Fruit fly (Drosophila melanogaster) whole organism, prepupa: Measurements from ENCODE around the gene Taf9.

Experiments
- Blimp-1 ChIP-seq: fragments of 200-800 bp; sonication (Bioruptor generic); optimal IDR thresholded peaks from 3 replicates; lab custom pipeline; 2017; ENCODE audit warnings: missing biosample characterization, missing genetic modification characterization, mild to moderate bottlenecking, moderate library complexity, missing genetic modification reagents
- CG10669 ChIP-seq: fragments of 200-800 bp; sonication (Bioruptor generic); optimal IDR thresholded peaks from 3 replicates; lab custom pipeline; 2018; ENCODE audit warnings: missing biosample characterization, mild to moderate bottlenecking, missing genetic modification characterization, moderate library complexity
- CG11294 ChIP-seq: fragments of 200-800 bp; sonication (Bioruptor generic); IDR thresholded peaks from 2 replicates; pipeline ENCODE4 v1.3.6; 2022; ENCODE audit warnings: missing biosample characterization, missing genetic modification characterization
- CG11762 ChIP-seq: fragments of 200-800 bp; sonication (Bioruptor generic); optimal IDR thresholded peaks from 3 replicates; lab custom pipeline; 2016; ENCODE audit warnings: missing biosample characterization, missing genetic modification characterization; ENCODE audit not compliant: insufficient read depth
- CG11902 ChIP-seq: fragments of 200-800 bp; sonication (Bioruptor generic); optimal IDR thresholded peaks from 3 replicates; lab custom pipeline; 2016; ENCODE audit warnings: missing biosample characterization, missing genetic modification characterization
- CG15336 ChIP-seq: fragments of 200-800 bp; sonication (Bioruptor generic); IDR thresholded peaks from 2 replicates; pipeline ENCODE4 v1.3.6; 2022; ENCODE audit warnings: missing biosample characterization, missing genetic modification characterization
- CG1621 ChIP-seq: fragments of 200-800 bp; sonication (Bioruptor generic); optimal IDR thresholded peaks from 3 replicates; lab custom pipeline; 2018; ENCODE audit warnings: missing biosample characterization, mild to moderate bottlenecking, missing genetic modification characterization
- CG16779 ChIP-seq: fragments of 200-800 bp; sonication (Bioruptor generic); optimal IDR thresholded peaks from 3 replicates; lab custom pipeline; 2017; ENCODE audit warnings: missing biosample characterization, mild to moderate bottlenecking, missing genetic modification characterization
- CG3032 ChIP-seq: fragments of 200-800 bp; optimal IDR thresholded peaks from 2 replicates; lab custom pipeline; 2019; ENCODE audit warnings: missing biosample characterization, mild to moderate bottlenecking, missing genetic modification characterization, moderate library complexity
- CG31627 ChIP-seq: fragments of 200-800 bp; sonication (Bioruptor generic); optimal IDR thresholded peaks from 3 replicates; lab custom pipeline; 2016; ENCODE audit warnings: missing biosample characterization, missing genetic modification characterization
- CG32006 ChIP-seq: fragments of 200-800 bp; sonication (Bioruptor generic); optimal IDR thresholded peaks from 3 replicates; lab custom pipeline; 2017; ENCODE audit warnings: missing biosample characterization, mild to moderate bottlenecking, missing genetic modification characterization
- CG34406 ChIP-seq: fragments of 200-800 bp; sonication (Bioruptor generic); optimal IDR thresholded peaks from 3 replicates; lab custom pipeline; 2016; ENCODE audit warnings: missing biosample characterization, missing genetic modification characterization
- CG3919 ChIP-seq: fragments of 200-800 bp; sonication (Bioruptor generic); optimal IDR thresholded peaks from 3 replicates; lab custom pipeline; 2016; ENCODE audit warnings: missing biosample characterization, missing genetic modification characterization
- CG6163 ChIP-seq: fragments of 200-800 bp; sonication (Bioruptor generic); IDR thresholded peaks from 3 replicates; pipeline ENCODE4 v1.3.6; 2022; ENCODE audit warnings: missing biosample characterization, missing genetic modification characterization
- CG6276 ChIP-seq: fragments of 200-800 bp; sonication (Bioruptor generic); optimal IDR thresholded peaks from 2 replicates; lab custom pipeline; 2017; ENCODE audit warnings: missing biosample characterization, mild to moderate bottlenecking, missing genetic modification characterization
- CG6792 ChIP-seq: fragments of 200-800 bp; sonication (Bioruptor generic); optimal IDR thresholded peaks from 3 replicates; lab custom pipeline; 2016; ENCODE audit warnings: missing biosample characterization, missing genetic modification characterization
- CG6854 ChIP-seq: fragments of 200-800 bp; sonication (Bioruptor generic); optimal IDR thresholded peaks from 2 replicates; lab custom pipeline; 2017; ENCODE audit warnings: missing biosample characterization, mild to moderate bottlenecking, missing genetic modification characterization
- CG7368 ChIP-seq: fragments of 200-800 bp; sonication (Bioruptor generic); optimal IDR thresholded peaks from 3 replicates; lab custom pipeline; 2016; ENCODE audit warnings: missing biosample characterization, missing genetic modification characterization
- CG8119 ChIP-seq: fragments of 200-800 bp; sonication (Bioruptor generic); IDR thresholded peaks from 3 replicates; pipeline ENCODE4 v1.3.6; 2022; ENCODE audit warnings: missing biosample characterization, missing genetic modification characterization
- CG9139 ChIP-seq: fragments of 200-800 bp; sonication (Bioruptor generic); optimal IDR thresholded peaks from 3 replicates; lab custom pipeline; 2017; ENCODE audit warnings: missing biosample characterization, mild to moderate bottlenecking, missing genetic modification characterization
- Eip75B ChIP-seq: fragments of 200-800 bp; sonication (Bioruptor generic); optimal IDR thresholded peaks from 3 replicates; lab custom pipeline; 2016; ENCODE audit warnings: missing biosample characterization, missing genetic modification characterization
- Eip93F ChIP-seq: fragments of 200-800 bp; sonication (Bioruptor generic); optimal IDR thresholded peaks from 2 replicates; lab custom pipeline; 2016; ENCODE audit warnings: missing biosample characterization, mild to moderate bottlenecking, missing genetic modification characterization
- Ets21C ChIP-seq: fragments of 200-800 bp; sonication (Bioruptor generic); optimal IDR thresholded peaks from 3 replicates; lab custom pipeline; 2016; ENCODE audit warnings: missing biosample characterization, missing genetic modification characterization
- Ets96B ChIP-seq: fragments of 200-800 bp; optimal IDR thresholded peaks from 2 replicates; lab custom pipeline; 2019; ENCODE audit warnings: missing biosample characterization, mild to moderate bottlenecking, missing genetic modification characterization, moderate library complexity
- Gug ChIP-seq: fragments of 200-800 bp; sonication (Bioruptor generic); IDR thresholded peaks from 2 replicates; pipeline ENCODE4 v1.3.6; 2022; ENCODE audit warnings: missing biosample characterization, missing genetic modification characterization
- Hr38 ChIP-seq: sonication (Bioruptor generic); optimal IDR thresholded peaks from 2 replicates; lab custom pipeline; 2016; ENCODE audit warnings: missing biosample characterization, missing genetic modification characterization
- Hr39 ChIP-seq: fragments of 200-800 bp; sonication (Bioruptor generic); optimal IDR thresholded peaks from 2 replicates; lab custom pipeline; 2016; ENCODE audit warnings: missing biosample characterization, missing genetic modification characterization
- Hr4 ChIP-seq: fragments of 200-800 bp; sonication (Bioruptor generic); optimal IDR thresholded peaks from 3 replicates; lab custom pipeline; 2016; ENCODE audit warnings: missing biosample characterization, missing genetic modification characterization
- Lpt ChIP-seq: fragments of 200-800 bp; sonication (Bioruptor generic); optimal IDR thresholded peaks from 3 replicates; lab custom pipeline; 2016; ENCODE audit warnings: missing biosample characterization, missing genetic modification characterization
- Met ChIP-seq: fragments of 200-800 bp; sonication (Bioruptor generic); optimal IDR thresholded peaks from 3 replicates; lab custom pipeline; 2016; ENCODE audit warnings: missing biosample characterization, missing genetic modification characterization
- OdsH ChIP-seq: fragments of 200-800 bp; sonication (Bioruptor generic); optimal IDR thresholded peaks from 3 replicates; lab custom pipeline; 2016; ENCODE audit warnings: missing biosample characterization, missing genetic modification characterization
- Smox ChIP-seq: fragments of 200-800 bp; sonication (Bioruptor generic); optimal IDR thresholded peaks from 3 replicates; lab custom pipeline; 2016; ENCODE audit warnings: missing biosample characterization, missing genetic modification characterization
- Sox14 ChIP-seq: fragments of 200-800 bp; sonication (Bioruptor generic); optimal IDR thresholded peaks from 3 replicates; lab custom pipeline; 2016; ENCODE audit warnings: missing biosample characterization, missing genetic modification characterization
- achi ChIP-seq: fragments of 200-800 bp; sonication (Bioruptor generic); optimal IDR thresholded peaks from 3 replicates; lab custom pipeline; 2016; ENCODE audit warnings: missing biosample characterization, missing genetic modification characterization
- acj6 ChIP-seq: fragments of 200-800 bp; sonication (Bioruptor generic); optimal IDR thresholded peaks from 3 replicates; lab custom pipeline; 2016; ENCODE audit warnings: missing biosample characterization, missing genetic modification characterization
- dac ChIP-seq: fragments of 200-800 bp; sonication (Bioruptor generic); optimal IDR thresholded peaks from 2 replicates; lab custom pipeline; 2017; ENCODE audit warnings: missing biosample characterization, mild to moderate bottlenecking, missing genetic modification characterization
- dsx ChIP-seq: fragments of 200-800 bp; optimal IDR thresholded peaks from 3 replicates; lab custom pipeline; 2019; ENCODE audit warnings: missing biosample characterization, mild to moderate bottlenecking, missing genetic modification characterization, moderate library complexity; ENCODE audit not compliant: poor library complexity, severe bottlenecking
- eg ChIP-seq: fragments of 200-800 bp; sonication (Bioruptor generic); IDR thresholded peaks from 3 replicates; pipeline ENCODE4 v1.3.6; 2022; ENCODE audit warnings: missing biosample characterization, missing genetic modification characterization
- esn ChIP-seq: fragments of 200-800 bp; sonication (Bioruptor generic); optimal IDR thresholded peaks from 2 replicates; lab custom pipeline; 2016; ENCODE audit warnings: missing biosample characterization, mild to moderate bottlenecking, missing genetic modification characterization, moderate library complexity
- fd85E ChIP-seq: fragments of 200-800 bp; sonication (Bioruptor generic); optimal IDR thresholded peaks from 3 replicates; lab custom pipeline; 2016; ENCODE audit warnings: missing biosample characterization, missing genetic modification characterization
- fkh ChIP-seq: fragments of 200-800 bp; sonication (Bioruptor generic); optimal IDR thresholded peaks from 3 replicates; lab custom pipeline; 2017; ENCODE audit warnings: missing biosample characterization, mild to moderate bottlenecking, missing genetic modification characterization, moderate library complexity
- lz ChIP-seq: fragments of 200-800 bp; sonication (Bioruptor generic); optimal IDR thresholded peaks from 3 replicates; lab custom pipeline; 2016; ENCODE audit warnings: missing biosample characterization, missing genetic modification characterization
- net ChIP-seq: fragments of 200-800 bp; sonication (Bioruptor generic); optimal IDR thresholded peaks from 3 replicates; lab custom pipeline; 2016; ENCODE audit warnings: missing biosample characterization, missing genetic modification characterization
- pdm3 ChIP-seq: fragments of 200-800 bp; sonication (Bioruptor generic); optimal IDR thresholded peaks from 3 replicates; lab custom pipeline; 2016; ENCODE audit warnings: missing biosample characterization, missing genetic modification characterization
- salr ChIP-seq, 2 experiments: fragments of 200-800 bp; sonication (Bioruptor generic); optimal IDR thresholded peaks; 3 replicates each; lab custom pipeline; 2016 to 2018; ENCODE audit warnings: missing biosample characterization in 2 of 2, missing genetic modification characterization in 2 of 2, mild to moderate bottlenecking in 1 of 2
- ss ChIP-seq, 2 experiments: fragments of 200-800 bp; sonication (Bioruptor generic); optimal IDR thresholded peaks; 2 replicates in 1 of 2; 3 replicates in 1 of 2; lab custom pipeline; 2017 to 2018; ENCODE audit warnings: mild to moderate bottlenecking in 2 of 2, missing biosample characterization in 2 of 2, missing genetic modification characterization in 2 of 2, moderate library complexity in 1 of 2
- svp ChIP-seq: fragments of 200-800 bp; sonication (Bioruptor generic); peaks from one replicate; lab custom pipeline; 2016; ENCODE audit warnings: missing biosample characterization, missing genetic modification characterization
- topi ChIP-seq: fragments of 200-800 bp; sonication (Bioruptor generic); optimal IDR thresholded peaks from 3 replicates; lab custom pipeline; 2016; ENCODE audit warnings: missing biosample characterization, missing genetic modification characterization

Gene Taf9

dm6 chrX:17873329-17873728 lies 31.4 kb downstream of the Taf9 start:
- TF ChIP-seq svp (GFP tag; lab: Kevin White, UChicago): peak; percentile 71
- TF ChIP-seq Eip93F (GFP tag; lab: Kevin White, UChicago): peak; percentile 16
- no peak for TF ChIP-seq Ets96B (tag; lab: Kevin White, UChicago)
- TF ChIP-seq CG6792 (GFP tag; lab: Kevin White, UChicago): no peak
- peak; percentile 18 for TF ChIP-seq Ets21C (GFP tag; lab: Kevin White, UChicago)
- peak; percentile 6 for TF ChIP-seq topi (GFP tag; lab: Kevin White, UChicago)

DNA sequence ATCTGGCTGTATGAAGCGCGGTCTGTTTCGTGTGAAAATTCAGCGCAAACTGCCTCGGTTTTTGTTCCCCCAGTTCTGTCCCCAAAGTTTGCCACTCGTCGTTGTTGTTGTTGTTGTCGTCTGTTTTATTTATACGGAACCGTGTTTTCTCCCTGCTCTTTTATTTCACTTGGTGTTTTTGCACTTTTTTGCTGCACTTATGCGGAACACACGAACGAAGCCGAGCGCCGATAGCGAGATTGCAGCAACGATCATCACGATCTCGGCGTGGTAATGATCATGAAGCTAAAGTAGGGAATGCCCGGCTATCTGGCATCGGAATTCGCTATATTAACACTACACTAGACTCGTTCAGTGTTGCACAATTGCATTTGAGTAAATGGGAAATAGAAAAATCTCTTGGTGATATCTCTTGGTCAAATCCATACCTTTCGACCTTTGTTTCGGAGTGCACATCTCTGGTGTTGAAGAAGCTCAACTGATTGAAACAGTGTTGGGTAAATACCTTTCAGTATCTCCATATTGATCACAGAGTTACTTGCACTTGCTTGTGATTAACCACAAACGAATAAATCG lies 33.1 kb downstream of the Taf9 start:
- TF ChIP-seq Ets21C (GFP tag; lab: Kevin White, UChicago) (peak; percentile 41), Smox (peak; percentile 15), Hr38 (GFP tag; lab: Kevin White, UChicago) (no peak), pdm3 (peak; percentile 46), OdsH (peak; percentile 43), lz (GFP tag; lab: Kevin White, UChicago) (peak; percentile 51), Met (GFP tag; lab: Kevin White, UChicago) (peak; percentile 67), acj6 (peak; percentile 27), Sox14 (GFP tag; lab: Kevin White, UChicago) (peak; percentile 3), net (GFP tag; lab: Kevin White, UChicago) (peak; percentile 28), Gug (no peak), achi (GFP tag; lab: Kevin White, UChicago) (peak; percentile 44), CG11294 (GFP tag; lab: Robert Waterston, UW) (no peak), CG9139 (GFP tag; lab: Kevin White, UChicago) (peak; percentile 17), CG6276 (GFP tag; lab: Kevin White, UChicago) (peak; percentile 27), CG6792 (GFP tag; lab: Kevin White, UChicago) (peak; percentile 46), dac (GFP tag; lab: Kevin White, UChicago) (no peak), Hr4 (peak; percentile 62), CG16779 (peak; percentile 20), CG32006 (GFP tag; lab: Kevin White, UChicago) (peak; percentile 32), Ets96B (tag; lab: Kevin White, UChicago) (peak; percentile 13), topi (GFP tag; lab: Kevin White, UChicago) (peak; percentile 74), CG8119 (no peak), CG34406 (GFP tag; lab: Kevin White, UChicago) (peak; percentile 4), CG15336 (0 out of 2 replicates have a peak, but pooled peaks have one; percentile 19), eg (GFP tag; lab: Robert Waterston, UW) (peak; percentile 55; the same call in 1 of the 3 replicates), CG1621 (tag; lab: Kevin White, UChicago) (peak; percentile 9), fd85E (no peak), CG6854 (GFP tag; lab: Kevin White, UChicago) (no peak), CG6163 (GFP tag; lab: Robert Waterston, UW) (peak; percentile 46; the same call in 2 of the 3 replicates), esn (GFP tag; lab: Kevin White, UChicago) (peak; percentile 59), CG10669 (no peak), salr (GFP tag; optimal IDR thresholded peaks at IDR 0.05; lab: Kevin White, UChicago) (no peak), fkh (no peak), Blimp-1 (GFP tag; lab: Kevin White, UChicago) (no peak), CG11902 (GFP tag; lab: Kevin White, UChicago) (peak; percentile 20), CG31627 (peak; percentile 64), CG11762 (GFP tag; lab: Kevin White, UChicago) (peak; percentile 6), Hr39 (GFP tag; lab: Kevin White, UChicago) (peak; percentile 66), ss (GFP tag; optimal IDR thresholded peaks at IDR 0.05; lab: Kevin White, UChicago) (peak; percentile 43 to 63), Eip93F (GFP tag; lab: Kevin White, UChicago) (peak; percentile 25), CG3032 (tag; lab: Kevin White, UChicago) (no peak), svp (GFP tag; lab: Kevin White, UChicago) (peak; percentile 86), dsx (GFP tag; lab: Kevin White, UChicago) (peak; percentile 47), Eip75B (peak; percentile 53), CG7368 (GFP tag; lab: Kevin White, UChicago) (peak; percentile 47), Lpt (GFP tag; lab: Kevin White, UChicago) (peak; percentile 27), CG3919 (GFP tag; lab: Kevin White, UChicago) (peak; percentile 58)
